Worm (Caenorhabditis elegans): ENCODE results near the gene K04A8.19.

Gene K04A8.19

ce11 chrV:6559105-6559504 lies 4.9 kb upstream of the K04A8.19 start, which contains the start of gene spp-26:
Gene spp-26, minus strand, starts transcription at chrV:6559205.
- TF ChIP-seq zfp-2 (tag; optimal IDR thresholded peaks at IDR 0.05) = no peak
- TF ChIP-seq lim-7 (GFP tag; IDR thresholded peaks at IDR 0.05) = no peak
- no peak for TF ChIP-seq nhr-237 (tag; optimal IDR thresholded peaks at IDR 0.05)
- TF ChIP-seq madf-9 (GFP tag; conservative IDR thresholded peaks at IDR 0.05) = no peak
- no peak for TF ChIP-seq mes-2 (tag; optimal IDR thresholded peaks at IDR 0.05; ENCODE audit: poor library complexity, severe bottlenecking)
- TF ChIP-seq ceh-44 (GFP tag; IDR thresholded peaks at IDR 0.05) = no peak
- no peak for TF ChIP-seq egl-43 (GFP tag; IDR thresholded peaks at IDR 0.05)
- no peak for TF ChIP-seq hif-1 (tag; optimal IDR thresholded peaks at IDR 0.05)
- TF ChIP-seq mxl-3 (GFP tag; optimal IDR thresholded peaks at IDR 0.05) = no peak
- no peak for TF ChIP-seq ZK546.5 (tag; optimal IDR thresholded peaks at IDR 0.05)
- no peak for TF ChIP-seq dpl-1 (GFP tag; optimal IDR thresholded peaks at IDR 0.05)
- no peak for TF ChIP-seq nhr-111 (GFP tag; optimal IDR thresholded peaks at IDR 0.05)
- no peak for TF ChIP-seq spr-3 (GFP tag; optimal IDR thresholded peaks at IDR 0.05)
- TF ChIP-seq nhr-42 (GFP tag; IDR thresholded peaks at IDR 0.05) = no peak
- TF ChIP-seq tra-1 (GFP tag; IDR thresholded peaks at IDR 0.05) = no peak
- no peak for TF ChIP-seq mdl-1 (tag; optimal IDR thresholded peaks at IDR 0.05)
- TF ChIP-seq nhr-77 (tag; optimal IDR thresholded peaks at IDR 0.05) = no peak

- TF ChIP-seq ama-1 (optimal IDR thresholded peaks at IDR 0.05) = no peak
- TF ChIP-seq nhr-6 (tag; optimal IDR thresholded peaks at IDR 0.05) = no peak
- TF ChIP-seq snpc-1.2 (GFP tag; IDR thresholded peaks at IDR 0.05) = no peak
- no peak for TF ChIP-seq cey-2 (tag; optimal IDR thresholded peaks at IDR 0.05; ENCODE audit: borderline replicate concordance, insufficient read depth)
- TF ChIP-seq unc-130 (GFP tag; optimal IDR thresholded peaks at IDR 0.05) = no peak
- TF ChIP-seq snpc-4 (tag; optimal IDR thresholded peaks at IDR 0.05) = no peak
- TF ChIP-seq aly-2 (tag; optimal IDR thresholded peaks at IDR 0.05) = no peak
- no peak for TF ChIP-seq nhr-28 (tag; optimal IDR thresholded peaks at IDR 0.05)
- no peak for TF ChIP-seq mes-2 (tag; optimal IDR thresholded peaks at IDR 0.05; ENCODE audit: poor library complexity, severe bottlenecking)
- no peak for TF ChIP-seq F10B5.3 (tag; optimal IDR thresholded peaks at IDR 0.05)
- no peak for TF ChIP-seq pqm-1 (tag; optimal IDR thresholded peaks at IDR 0.05)
- TF ChIP-seq pha-4 (GFP tag; IDR thresholded peaks at IDR 0.05) = no peak
- TF ChIP-seq pha-4 (tag; optimal IDR thresholded peaks at IDR 0.05) = no peak
- no peak for TF ChIP-seq daf-12 (tag; optimal IDR thresholded peaks at IDR 0.05)
- TF ChIP-seq zip-11 (GFP tag; IDR thresholded peaks at IDR 0.05) = no peak
- no peak for TF ChIP-seq F49E8.2 (tag; optimal IDR thresholded peaks at IDR 0.05; ENCODE audit: borderline replicate concordance)
- TF ChIP-seq mxl-3 (GFP tag; optimal IDR thresholded peaks at IDR 0.05) = no peak
- TF ChIP-seq unc-62 (GFP tag; optimal IDR thresholded peaks at IDR 0.05 in 1 of 2) = no peak
- no peak for TF ChIP-seq unc-62 (tag; optimal IDR thresholded peaks at IDR 0.05)
- TF ChIP-seq mxl-2 (GFP tag; conservative IDR thresholded peaks at IDR 0.05) = no peak
Measured at ce11 chrV:6558103-6558502, 3.9 kb upstream of the K04A8.19 start, which contains the start of gene spp-20. Gene spp-20, minus strand, starts transcription at chrV:6558203.

ce11 chrV:6557035-6557434 lies 2.8 kb upstream of the K04A8.19 start, which contains the start of gene spp-27:
Gene spp-27, minus strand, starts transcription at chrV:6557135.
- no peak for TF ChIP-seq pqm-1 (tag; optimal IDR thresholded peaks at IDR 0.05)
- no peak for TF ChIP-seq ZK546.5 (tag; optimal IDR thresholded peaks at IDR 0.05)
- no peak for TF ChIP-seq fkh-10 (GFP tag; optimal IDR thresholded peaks at IDR 0.05)
- TF ChIP-seq hmg-1.1 (GFP tag; IDR thresholded peaks at IDR 0.05) = no peak
- no peak for TF ChIP-seq hlh-30 (tag; optimal IDR thresholded peaks at IDR 0.05; ENCODE audit: insufficient read depth)
- no peak for TF ChIP-seq jun-1 (tag; optimal IDR thresholded peaks at IDR 0.05)
- no peak for TF ChIP-seq attf-4 (tag; optimal IDR thresholded peaks at IDR 0.05)
- no peak for TF ChIP-seq F10B5.3 (tag; optimal IDR thresholded peaks at IDR 0.05)

Data from whole organism, L4 larva.